Fruit fly (Drosophila melanogaster) whole organism, adult: ENCODE data around the gene Prm.

Source experiments
- Crg-1 ChIP-seq: fragments of 200-800 bp; sonication (Bioruptor generic); optimal IDR thresholded peaks from 2 replicates; lab custom pipeline; 2016; ENCODE audit warnings: missing biosample characterization, missing genetic modification characterization
- cnc ChIP-seq, 2 experiments: fragments of >200 bp; optimal IDR thresholded peaks; 2 replicates each; lab custom pipeline; 2017

- TF ChIP-seq cnc (optimal IDR thresholded peaks at IDR 0.05; lab: Kevin White, UChicago) (no peak), Crg-1 (GFP tag; lab: Kevin White, UChicago) (no peak)
These were observed 43.3 kb upstream of the Prm start, which contains the start of gene Acbp5 for dm6 chr3L:8788445-8788844.
